Fruit fly (Drosophila melanogaster) whole organism, pupa: Measurements from ENCODE around the gene CG42656.
A peak's percentile ranks its signal among the peaks of the same experiment; 100 is the strongest.

Source experiments
- CG10348 ChIP-seq: fragments of 200-800 bp; sonication (Bioruptor generic); IDR thresholded peaks from 2 replicates; pipeline ENCODE4 v1.3.6; 2022; ENCODE audit warnings: missing biosample characterization, missing genetic modification characterization
- CG14655 ChIP-seq: fragments of 200-800 bp; sonication (Bioruptor generic); optimal IDR thresholded peaks from 3 replicates; lab custom pipeline; 2017; ENCODE audit warnings: mild to moderate bottlenecking, missing biosample characterization, missing genetic modification reagents, missing genetic modification characterization
- CG15710 ChIP-seq: fragments of 200-800 bp; sonication (Bioruptor generic); optimal IDR thresholded peaks from 2 replicates; lab custom pipeline; 2018; ENCODE audit warnings: missing biosample characterization, mild to moderate bottlenecking, missing genetic modification characterization, moderate library complexity
- CG17806 ChIP-seq: fragments of 200-800 bp; sonication (Bioruptor generic); optimal IDR thresholded peaks from 2 replicates; lab custom pipeline; 2018; ENCODE audit warnings: missing biosample characterization, mild to moderate bottlenecking, missing genetic modification characterization, moderate library complexity
- CG32121 ChIP-seq: fragments of 200-800 bp; sonication (Bioruptor generic); IDR thresholded peaks from 2 replicates; pipeline ENCODE4 v1.3.6; 2022; ENCODE audit warnings: missing biosample characterization, missing genetic modification characterization
- CG8159 ChIP-seq: fragments of 200-800 bp; sonication (Bioruptor generic); optimal IDR thresholded peaks from 3 replicates; lab custom pipeline; 2018; ENCODE audit warnings: missing biosample characterization, mild to moderate bottlenecking, missing genetic modification characterization, moderate library complexity
- D1 ChIP-seq: fragments of 200-800 bp; sonication (Bioruptor generic); optimal IDR thresholded peaks from 2 replicates; lab custom pipeline; 2018; ENCODE audit warnings: missing biosample characterization, mild to moderate bottlenecking, missing genetic modification characterization, moderate library complexity
- EcR ChIP-seq: fragments of 200-800 bp; sonication (Bioruptor generic); optimal IDR thresholded peaks from 3 replicates; lab custom pipeline; 2019; ENCODE audit warnings: missing biosample characterization, missing genetic modification characterization, mild to moderate bottlenecking, moderate library complexity, missing genetic modification reagents
- fd96Ca ChIP-seq: fragments of 200-800 bp; sonication (Bioruptor generic); IDR thresholded peaks from 3 replicates; pipeline ENCODE4 v1.3.6; 2022; ENCODE audit warnings: missing biosample characterization, missing genetic modification characterization
- rn ChIP-seq: fragments of 200-800 bp; sonication (Bioruptor generic); IDR thresholded peaks from 2 replicates; pipeline ENCODE4 v1.3.6; 2022; ENCODE audit warnings: missing biosample characterization, missing genetic modification characterization

DNA sequence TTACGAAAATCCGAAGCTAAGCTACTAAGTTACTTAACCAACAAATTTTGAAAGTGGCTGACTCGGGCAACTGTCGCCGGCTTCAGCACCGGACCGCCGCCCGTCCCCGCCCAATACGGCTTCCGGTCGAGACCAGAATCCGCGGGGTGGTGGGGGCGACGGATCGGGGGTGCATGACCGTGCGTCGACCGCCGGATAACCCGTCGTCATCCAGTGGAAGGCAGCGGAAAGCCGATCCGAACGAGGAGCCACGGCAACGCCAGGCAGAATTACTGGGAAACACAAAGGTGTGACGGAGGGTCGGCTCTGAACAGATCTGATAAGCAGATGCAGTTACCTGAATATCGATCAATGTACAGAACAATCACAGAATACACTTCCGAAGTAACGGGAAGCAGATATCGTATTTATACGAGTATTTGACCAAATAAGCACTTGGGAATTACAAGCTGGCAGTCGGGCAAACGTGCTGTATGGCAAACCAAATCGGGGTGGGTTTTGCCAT is 18.4 kb downstream of the CG42656 start:
- TF ChIP-seq rn (GFP tag; lab: Robert Waterston, UW) (no peak), CG15710 (tag; lab: Kevin White, UChicago) (peak; percentile 29), CG17806 (tag; lab: Kevin White, UChicago) (peak; percentile 31), CG10348 (GFP tag; lab: Robert Waterston, UW) (no peak), CG8159 (peak; percentile 44), D1 (tag; lab: Kevin White, UChicago) (no peak), CG32121 (GFP tag; lab: Robert Waterston, UW) (peak; percentile 68; the same call in 1 of the 2 replicates), fd96Ca (GFP tag; lab: Robert Waterston, UW) (peak; percentile 80; the same call in 2 of the 3 replicates), CG14655 (peak; percentile 73), EcR (GFP tag; lab: Kevin White, UChicago) (peak; percentile 99)
